Fruit fly (Drosophila melanogaster) S2 (cell line): ENCODE results near the gene CG32391.

Source experiments
- CG8478 ChIP-seq: fragments of >200 bp; optimal IDR thresholded peaks from 2 replicates; lab custom pipeline; 2018
- CTCF ChIP-seq, 2 experiments: fragments of >200 bp; optimal IDR thresholded peaks; 2 replicates each; lab custom pipeline; 2018

CG32391 gene

DNA sequence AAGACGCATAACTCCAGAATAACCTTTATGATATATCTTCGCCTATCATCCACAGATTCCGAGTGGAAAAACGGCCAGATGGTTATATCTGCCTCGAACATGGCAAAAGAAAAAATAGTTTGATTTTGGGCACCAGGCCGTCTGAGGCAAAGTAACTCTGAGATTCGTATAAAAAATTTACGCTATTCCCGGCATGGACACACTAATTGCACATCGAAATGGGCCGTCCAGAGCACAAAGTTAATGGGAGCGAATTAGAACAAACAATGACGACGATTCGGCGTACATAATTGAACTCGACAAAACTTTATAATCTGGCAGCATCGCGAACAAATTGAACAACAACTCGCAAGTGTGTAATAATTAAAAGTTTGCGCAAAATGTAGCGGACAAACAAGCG, at the start of gene CG32391:
TSS of gene CG32391 (minus strand) at position 101 of the 400 bp plus-strand sequence.
- TF ChIP-seq CTCF (optimal IDR thresholded peaks at IDR 0.05; lab: Kevin White, UChicago) (no peak), CG8478 (lab: Kevin White, UChicago) (no peak)

dm6 chr3L:7115944-7116343, 46.9 kb upstream of the CG32391 start:
- TF ChIP-seq CG8478 (lab: Kevin White, UChicago) = no peak
- no peak for TF ChIP-seq CTCF (optimal IDR thresholded peaks at IDR 0.05; lab: Kevin White, UChicago)

dm6 chr3L:7113010-7113409, 44.0 kb upstream of the CG32391 start:
- TF ChIP-seq CTCF (optimal IDR thresholded peaks at IDR 0.05; lab: Kevin White, UChicago) (no peak), CG8478 (lab: Kevin White, UChicago) (no peak)

DNA sequence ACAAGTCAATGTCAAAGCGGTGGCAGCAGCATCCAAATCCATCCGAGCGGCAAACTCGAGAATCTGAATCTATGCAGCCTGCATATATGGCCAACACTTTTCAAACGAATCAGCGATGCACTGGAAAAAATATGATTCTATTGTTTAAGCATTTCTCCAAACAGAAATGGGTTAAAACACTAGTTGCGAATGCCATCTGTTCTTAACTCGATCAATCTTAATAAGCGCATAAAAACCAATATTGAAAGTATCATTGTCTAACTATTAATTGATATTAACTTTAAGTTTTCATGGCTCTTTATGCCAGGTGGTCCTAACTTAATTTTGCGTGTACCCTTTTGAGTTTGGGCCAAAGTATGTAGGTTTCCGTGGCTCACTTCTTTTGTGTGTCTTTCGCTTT, 36.7 kb upstream of the CG32391 start:
- no peak for TF ChIP-seq CTCF (optimal IDR thresholded peaks at IDR 0.05; lab: Kevin White, UChicago)
- TF ChIP-seq CG8478 (lab: Kevin White, UChicago) = no peak

DNA sequence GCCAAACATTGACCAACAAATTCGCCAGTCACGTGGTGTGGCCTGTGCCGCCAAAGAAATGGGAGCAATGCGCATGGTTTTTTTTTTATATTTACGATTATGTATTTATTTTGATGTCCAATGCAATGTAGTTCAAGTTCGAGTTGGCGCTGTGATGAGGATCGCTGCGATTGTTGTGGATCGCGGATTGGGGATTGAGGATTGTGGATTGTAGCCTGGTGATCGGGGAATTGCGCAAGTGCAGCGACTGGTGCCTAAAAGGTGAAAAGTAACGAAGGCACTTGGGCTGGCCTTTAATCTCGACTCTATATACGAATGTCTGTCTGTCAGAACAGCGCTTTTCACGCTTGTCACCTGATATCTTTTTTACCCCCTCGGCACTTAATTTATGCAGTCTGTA, 35.5 kb upstream of the CG32391 start:
- TF ChIP-seq CG8478 (lab: Kevin White, UChicago) (no peak), CTCF (optimal IDR thresholded peaks at IDR 0.05; lab: Kevin White, UChicago) (no peak)

- TF ChIP-seq CTCF (optimal IDR thresholded peaks at IDR 0.05; lab: Kevin White, UChicago) = no peak
Observed at dm6 chr3L:7103941-7104340, 34.9 kb upstream of the CG32391 start.

DNA sequence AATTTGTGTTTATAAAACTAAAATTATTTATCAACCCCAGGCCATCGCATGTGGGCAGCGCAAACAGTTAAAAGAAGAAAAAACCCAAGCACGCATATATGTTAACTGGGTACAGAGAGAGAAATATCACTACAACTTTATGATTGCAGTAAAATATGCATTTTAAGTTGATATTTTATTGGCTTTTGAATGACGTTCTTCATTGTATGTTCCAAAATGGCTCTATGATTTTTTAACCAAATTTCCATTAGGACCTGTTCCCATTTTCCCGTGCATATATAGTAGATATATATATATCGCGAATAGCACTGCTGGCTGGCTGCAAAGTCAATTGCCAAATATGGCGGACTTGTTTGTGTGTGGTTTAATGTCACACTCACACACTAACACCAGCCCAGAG, 27.5 kb upstream of the CG32391 start:
- TF ChIP-seq CTCF (optimal IDR thresholded peaks at IDR 0.05; lab: Kevin White, UChicago) (no peak), CG8478 (lab: Kevin White, UChicago) (no peak)

- no peak for TF ChIP-seq CTCF (optimal IDR thresholded peaks at IDR 0.05; lab: Kevin White, UChicago)
- TF ChIP-seq CG8478 (lab: Kevin White, UChicago) = no peak
Observed at dm6 chr3L:7094548-7095072, 25.6 kb upstream of the CG32391 start, which contains the start of gene form3. form3 (plus strand) TSS chr3L:7094818.

DNA sequence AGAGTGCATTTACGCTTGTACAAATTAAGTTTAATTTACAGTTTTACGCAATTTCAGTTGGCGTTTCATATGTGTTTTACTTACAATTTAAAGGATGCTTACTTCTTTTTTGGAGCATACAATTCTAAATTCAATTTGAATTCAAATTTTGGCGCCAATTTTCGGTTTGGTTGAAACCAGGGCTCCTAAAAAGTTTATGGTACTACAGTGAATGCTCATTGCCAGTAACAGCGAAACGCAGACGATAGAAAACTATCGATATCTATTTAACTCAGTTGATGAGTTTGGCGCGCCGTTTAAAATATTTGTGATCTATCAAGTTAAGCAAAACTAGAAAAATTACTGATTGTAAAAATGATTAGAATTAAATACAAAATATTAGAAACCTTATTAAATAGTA, 25.0 kb upstream of the CG32391 start:
- no peak for TF ChIP-seq CTCF (optimal IDR thresholded peaks at IDR 0.05; lab: Kevin White, UChicago)
- no peak for TF ChIP-seq CG8478 (lab: Kevin White, UChicago)

DNA sequence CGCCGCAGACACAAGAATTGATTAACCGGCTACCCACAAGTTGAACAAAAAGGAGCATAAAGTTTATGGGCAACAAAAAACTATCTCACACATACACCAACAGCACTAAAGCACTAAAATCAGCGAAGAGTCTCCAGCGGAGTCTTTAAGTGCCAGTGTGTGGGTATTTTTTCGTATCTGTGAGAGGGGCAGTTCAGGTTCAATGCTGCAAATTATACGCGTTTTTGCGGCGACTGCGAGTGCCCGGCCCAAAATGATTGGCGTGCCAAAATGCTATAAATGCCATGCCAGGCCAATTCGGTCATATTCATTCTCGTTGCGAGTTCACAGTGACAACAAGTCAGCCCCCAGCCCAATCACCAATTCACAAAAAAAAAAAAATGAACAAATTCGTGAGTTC, 23.9 kb upstream of the CG32391 start, which contains the start of gene Cpr65Ec:
TSS of gene Cpr65Ec (plus strand) at position 301 of the 400 bp plus-strand sequence.
- TF ChIP-seq CG8478 (lab: Kevin White, UChicago) = no peak
- TF ChIP-seq CTCF (optimal IDR thresholded peaks at IDR 0.05; lab: Kevin White, UChicago) = no peak

- TF ChIP-seq CTCF (optimal IDR thresholded peaks at IDR 0.05; lab: Kevin White, UChicago) (no peak), CG8478 (lab: Kevin White, UChicago) (no peak)
Observed at dm6 chr3L:7091331-7091904, 22.4 kb upstream of the CG32391 start.

- TF ChIP-seq CTCF (optimal IDR thresholded peaks at IDR 0.05; lab: Kevin White, UChicago) (no peak), CG8478 (lab: Kevin White, UChicago) (no peak)
Observed at dm6 chr3L:7090764-7091163, 21.8 kb upstream of the CG32391 start.

- TF ChIP-seq CTCF (optimal IDR thresholded peaks at IDR 0.05; lab: Kevin White, UChicago) (no peak), CG8478 (lab: Kevin White, UChicago) (no peak)
Observed at dm6 chr3L:7088687-7089086, 19.7 kb upstream of the CG32391 start, which contains the start of gene Cpr65Eb. Cpr65Eb (minus strand) TSS chr3L:7088787.

DNA sequence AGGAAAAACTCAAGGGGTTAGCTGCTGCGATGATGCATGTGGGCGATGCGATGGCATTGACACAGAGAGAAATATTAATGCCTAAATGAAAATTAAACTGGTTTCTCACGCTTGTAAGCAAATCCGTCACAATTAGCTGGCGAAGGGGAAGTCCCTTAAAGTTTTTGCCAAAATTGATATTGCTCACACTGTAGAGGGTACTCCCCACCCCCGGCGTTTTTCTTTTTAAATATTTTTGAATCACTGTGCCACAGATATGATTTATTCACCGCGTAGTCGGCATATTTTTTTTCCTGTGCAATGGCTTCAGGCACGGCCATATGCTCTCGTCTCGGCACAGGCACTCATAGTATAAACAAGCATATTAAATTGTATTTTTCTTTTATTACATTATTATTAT, 18.3 kb upstream of the CG32391 start:
- no peak for TF ChIP-seq CG8478 (lab: Kevin White, UChicago)
- TF ChIP-seq CTCF (optimal IDR thresholded peaks at IDR 0.05; lab: Kevin White, UChicago) = no peak

dm6 chr3L:7086558-7087059, 17.6 kb upstream of the CG32391 start, which contains the start of gene Cpr65Ea:
Cpr65Ea (minus strand) TSS chr3L:7086608.
- TF ChIP-seq CTCF (optimal IDR thresholded peaks at IDR 0.05; lab: Kevin White, UChicago) = no peak

dm6 chr3L:7086093-7086492, 17.1 kb upstream of the CG32391 start:
- TF ChIP-seq CTCF (optimal IDR thresholded peaks at IDR 0.05; lab: Kevin White, UChicago) (no peak), CG8478 (lab: Kevin White, UChicago) (no peak)
